Worm (Caenorhabditis elegans) whole organism, L1 larva: ENCODE measurements around the gene C04F5.9.

Experiments used
- C16A3.4 ChIP-seq: fragments of 150-350 bp; optimal IDR thresholded peaks from 2 replicates; lab custom pipeline; 2014; ENCODE audit warnings: missing biosample characterization, missing genetic modification characterization
- C34B4.2 ChIP-seq: sonication (generic microtip); optimal IDR thresholded peaks from 2 replicates; lab custom pipeline; 2017; ENCODE audit warnings: mild to moderate bottlenecking, missing genetic modification characterization, missing compliant biosample characterization
- alr-1 ChIP-seq: fragments of 200-800 bp; sonication (Bioruptor generic); optimal IDR thresholded peaks from 2 replicates; lab custom pipeline; 2018; ENCODE audit warnings: borderline replicate concordance, mild to moderate bottlenecking, missing genetic modification characterization, missing compliant biosample characterization
- ceh-63 ChIP-seq: fragments of 200-800 bp; sonication (Bioruptor generic); optimal IDR thresholded peaks from 2 replicates; lab custom pipeline; 2018; ENCODE audit warnings: mild to moderate bottlenecking, missing genetic modification characterization, missing compliant biosample characterization
- ceh-8 ChIP-seq: fragments of 200-800 bp; sonication (Bioruptor generic); optimal IDR thresholded peaks from 2 replicates; lab custom pipeline; 2018; ENCODE audit warnings: mild to moderate bottlenecking, missing genetic modification characterization, moderate library complexity, missing compliant biosample characterization
- ceh-82 ChIP-seq, 3 experiments: fragments of 150-350 bp in 1 of 3; sonication (generic microtip) in 2 of 3; optimal IDR thresholded peaks; 2 replicates each; lab custom pipeline; 2014 to 2017; ENCODE audit warnings: missing biosample characterization in 3 of 3, missing genetic modification characterization in 3 of 3
- efl-1 ChIP-seq, 4 experiments: fragments of 150-350 bp; optimal IDR thresholded peaks in 3 of 4; peaks in 1 of 4; 1 replicate in 1 of 4; 2 replicates in 3 of 4; lab custom pipeline; 2014; ENCODE audit warnings: missing biosample characterization in 2 of 4, missing genetic modification characterization in 2 of 4, missing genetic modification reagents in 2 of 4
- ets-5 ChIP-seq: fragments of 200-800 bp; sonication (Bioruptor generic); IDR thresholded peaks from 2 replicates; pipeline ENCODE4 v1.3.6; 2022; ENCODE audit warnings: missing genetic modification characterization, missing compliant biosample characterization
- grh-1 ChIP-seq: fragments of 200-800 bp; sonication (Bioruptor generic); IDR thresholded peaks from 2 replicates; pipeline ENCODE4 v1.3.6; 2022; ENCODE audit warnings: missing genetic modification reagents, missing genetic modification characterization, missing compliant biosample characterization
- hlh-17 ChIP-seq: fragments of 200-800 bp; sonication (Bioruptor generic); optimal IDR thresholded peaks from 2 replicates; lab custom pipeline; 2018; ENCODE audit warnings: missing genetic modification characterization, mild to moderate bottlenecking, missing compliant biosample characterization, moderate library complexity, borderline replicate concordance
- hpl-2 ChIP-seq: fragments of 150-350 bp; optimal IDR thresholded peaks from 2 replicates; lab custom pipeline; 2014; ENCODE audit warnings: missing biosample characterization, missing genetic modification reagents, missing genetic modification characterization
- lsy-2 ChIP-seq, 2 experiments: fragments of 150-350 bp; optimal IDR thresholded peaks; 2 replicates each; lab custom pipeline; 2014; ENCODE audit warnings: missing biosample characterization in 2 of 2, missing genetic modification characterization in 2 of 2
- mdl-1 ChIP-seq, 2 experiments: fragments of 150-350 bp; optimal IDR thresholded peaks; 2 replicates each; lab custom pipeline; 2014 to 2017; ENCODE audit warnings: missing biosample characterization in 2 of 2, missing genetic modification characterization in 2 of 2, inconsistent platforms in 1 of 2
- mep-1 ChIP-seq: fragments of 150-350 bp; optimal IDR thresholded peaks from 2 replicates; lab custom pipeline; 2014; ENCODE audit warnings: missing biosample characterization, missing genetic modification characterization
- nhr-19 ChIP-seq: fragments of 200-800 bp; sonication (Bioruptor generic); conservative IDR thresholded peaks from 2 replicates; pipeline ENCODE4 v1.3.6; 2022; ENCODE audit warnings: missing genetic modification characterization, missing compliant biosample characterization
- nhr-237 ChIP-seq: fragments of 150-350 bp; optimal IDR thresholded peaks from 2 replicates; lab custom pipeline; 2014; ENCODE audit warnings: missing biosample characterization, missing genetic modification characterization
- nhr-47 ChIP-seq: sonication (generic microtip); optimal IDR thresholded peaks from 2 replicates; lab custom pipeline; 2016; ENCODE audit warnings: mild to moderate bottlenecking, missing genetic modification characterization, moderate library complexity, missing compliant biosample characterization
- nhr-71 ChIP-seq: sonication (generic microtip); optimal IDR thresholded peaks from 2 replicates; lab custom pipeline; 2016; ENCODE audit warnings: mild to moderate bottlenecking, missing genetic modification characterization, moderate library complexity, missing compliant biosample characterization
- nhr-76 ChIP-seq: sonication (generic microtip); optimal IDR thresholded peaks from 2 replicates; lab custom pipeline; 2017; ENCODE audit warnings: missing biosample characterization, missing genetic modification characterization
- nhr-90 ChIP-seq: sonication (generic microtip); optimal IDR thresholded peaks from 2 replicates; lab custom pipeline; 2016; ENCODE audit warnings: mild to moderate bottlenecking, missing genetic modification characterization, missing compliant biosample characterization; ENCODE audit not compliant: poor library complexity
- pqm-1 ChIP-seq: sonication (generic microtip); optimal IDR thresholded peaks from 3 replicates; lab custom pipeline; 2017; ENCODE audit warnings: missing biosample characterization, missing genetic modification characterization
- snu-23 ChIP-seq: sonication (generic microtip); optimal IDR thresholded peaks from 2 replicates; lab custom pipeline; 2016; ENCODE audit warnings: missing genetic modification characterization, missing compliant biosample characterization
- sptf-1 ChIP-seq: fragments of 150-350 bp; optimal IDR thresholded peaks from 2 replicates; lab custom pipeline; 2014; ENCODE audit warnings: missing biosample characterization, missing genetic modification characterization
- unc-130 ChIP-seq: fragments of 150-350 bp; optimal IDR thresholded peaks from 2 replicates; lab custom pipeline; 2017; ENCODE audit warnings: missing biosample characterization, missing genetic modification characterization, inconsistent platforms
- unc-30 ChIP-seq: sonication (generic microtip); optimal IDR thresholded peaks from 2 replicates; lab custom pipeline; 2017; ENCODE audit warnings: missing biosample characterization, missing genetic modification characterization
- unc-62 ChIP-seq: fragments of 150-350 bp; optimal IDR thresholded peaks from 2 replicates; lab custom pipeline; 2014; ENCODE audit warnings: missing biosample characterization, missing genetic modification reagents, missing genetic modification characterization
- unc-98 ChIP-seq: fragments of 200-800 bp; sonication (Bioruptor generic); IDR thresholded peaks from 2 replicates; pipeline ENCODE4 v1.3.6; 2022; ENCODE audit warnings: missing genetic modification characterization, missing compliant biosample characterization
- vab-15 ChIP-seq: sonication (generic microtip); optimal IDR thresholded peaks from 2 replicates; lab custom pipeline; 2017; ENCODE audit warnings: missing genotype, mild to moderate bottlenecking, missing genetic modification characterization, missing compliant biosample characterization
- ztf-4 ChIP-seq: fragments of 150-350 bp; optimal IDR thresholded peaks from 2 replicates; lab custom pipeline; 2014; ENCODE audit warnings: missing biosample characterization, missing genetic modification characterization

C04F5.9 gene

ce11 chrV:5119109-5119508 lies at the start of gene C04F5.9:
Gene C04F5.9 (minus strand): TSS chrV:5119209.
- TF ChIP-seq vab-15 (tag; lab: Kevin White, UChicago) (no peak), alr-1 (tag; lab: Kevin White, UChicago) (no peak), lsy-2 (tag; optimal IDR thresholded peaks at IDR 0.05; lab: Kevin White, UChicago) (peak in 1 of 2 experiments; percentile 8), hlh-17 (GFP tag; lab: Kevin White, UChicago) (no peak), ceh-8 (GFP tag; lab: Kevin White, UChicago) (no peak), efl-1 (optimal IDR thresholded peaks at IDR 0.05; lab: Kevin White, UChicago) (peak in 1 of 2 experiments; percentile 9), efl-1 (GFP tag; optimal IDR thresholded peaks at IDR 0.05 in 1 of 2; lab: Kevin White, UChicago) (no peak)
- TF ChIP-seq, all 84 proteins: peak for 2

ce11 chrV:5165426-5165825 lies 46.4 kb upstream of the C04F5.9 start, which contains the start of gene srw-140:
Gene srw-140 (plus strand): TSS chrV:5165726.
- TF ChIP-seq nhr-47 (no peak), efl-1 (optimal IDR thresholded peaks at IDR 0.05; lab: Kevin White, UChicago) (no peak), efl-1 (GFP tag; optimal IDR thresholded peaks at IDR 0.05 in 1 of 2; lab: Kevin White, UChicago) (peak in 1 of 2 experiments; percentile 70)

DNA sequence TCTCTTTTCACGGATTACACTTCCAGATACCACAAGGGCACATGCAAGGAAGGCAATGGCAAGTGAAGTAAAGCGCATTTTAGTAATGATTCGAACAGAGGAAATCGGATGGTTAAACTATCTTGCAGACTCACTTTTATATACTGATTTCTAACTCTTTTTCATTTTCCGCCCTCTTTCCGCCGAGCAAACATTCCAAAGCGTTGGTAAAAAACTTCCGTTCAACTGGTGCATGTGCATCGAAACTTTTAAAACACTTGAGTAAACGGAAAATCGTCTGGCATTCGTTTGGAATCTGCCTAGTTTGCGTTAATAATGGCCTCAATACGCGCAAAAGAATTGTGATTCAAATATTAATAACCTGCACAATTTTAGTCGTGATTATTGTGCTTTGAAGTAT lies 45.7 kb upstream of the C04F5.9 start, which contains the start of gene abu-7:
Gene abu-7, minus strand, starts transcription at position 101 of the 400 bp plus-strand sequence.
- no peak for TF ChIP-seq unc-130 (tag; lab: Kevin White, UChicago)
- TF ChIP-seq ets-5 (GFP tag; lab: Robert Waterston, UW) = no peak
- no peak for TF ChIP-seq mdl-1 (tag; optimal IDR thresholded peaks at IDR 0.05; lab: Kevin White, UChicago)
- no peak for TF ChIP-seq sptf-1 (tag; lab: Kevin White, UChicago)
- TF ChIP-seq unc-98 (GFP tag; lab: Robert Waterston, UW) = no peak

DNA sequence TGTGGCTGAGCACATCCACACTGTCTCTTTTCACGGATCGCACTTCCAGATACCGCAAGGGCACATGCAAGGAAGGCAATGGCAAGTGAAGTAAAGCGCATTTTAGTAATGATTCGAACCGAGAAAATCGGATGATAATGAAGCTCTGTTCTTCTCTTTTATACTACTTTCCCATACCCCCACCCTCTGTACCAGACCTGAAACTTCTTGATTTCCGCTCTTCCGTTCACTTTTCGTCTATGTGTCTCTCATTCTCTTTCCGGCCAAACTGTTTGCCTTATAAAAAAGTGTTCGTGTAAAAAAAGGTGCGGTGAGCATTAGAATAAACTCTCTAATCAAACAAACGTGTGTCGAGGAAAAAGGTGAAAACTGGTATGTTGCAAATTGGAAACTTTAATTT lies 42.8 kb upstream of the C04F5.9 start, which contains the start of gene abu-6:
Gene abu-6, minus strand, starts transcription at position 101 of the 400 bp plus-strand sequence.
- TF ChIP-seq ceh-82 (tag; optimal IDR thresholded peaks at IDR 0.05; lab: Kevin White, UChicago) (no peak), pqm-1 (no peak), snu-23 (GFP tag; lab: Kevin White, UChicago) (no peak), nhr-19 (GFP tag; lab: Robert Waterston, UW) (no peak), unc-30 (tag; lab: Kevin White, UChicago) (no peak), ztf-4 (tag; lab: Kevin White, UChicago) (no peak), alr-1 (tag; lab: Kevin White, UChicago) (no peak), ceh-63 (no peak), mep-1 (no peak), C34B4.2 (no peak)
- TF ChIP-seq, all 84 proteins: peak for 0

DNA sequence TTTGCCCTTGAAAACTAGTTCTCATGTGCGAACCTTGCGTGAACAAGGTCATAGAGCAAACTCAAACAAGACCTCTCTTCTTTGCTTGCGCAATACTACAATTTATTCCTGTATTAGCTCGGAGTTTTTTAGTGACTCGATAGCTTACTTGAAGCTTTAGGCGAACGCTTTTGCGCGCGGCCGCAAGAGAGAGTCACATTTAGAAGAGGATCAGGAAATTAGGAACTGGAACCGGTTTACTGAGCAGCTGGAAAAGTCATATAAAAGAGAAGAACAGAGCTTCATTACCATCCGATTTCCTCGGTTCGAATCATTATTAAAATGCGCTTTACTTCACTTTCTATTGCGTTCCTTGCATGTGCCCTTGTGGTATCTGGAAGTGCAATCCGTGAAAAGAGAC lies 39.3 kb upstream of the C04F5.9 start, which contains the start of gene abu-15:
Gene abu-15, plus strand, starts transcription at position 301 of the 400 bp plus-strand sequence.
- no peak for TF ChIP-seq vab-15 (tag; lab: Kevin White, UChicago)
- no peak for TF ChIP-seq grh-1 (GFP tag; lab: Robert Waterston, UW)
- no peak for TF ChIP-seq nhr-71 (tag; lab: Kevin White, UChicago)
- TF ChIP-seq C16A3.4 (tag; lab: Kevin White, UChicago) = no peak
- no peak for TF ChIP-seq nhr-90 (tag; lab: Kevin White, UChicago)
- no peak for TF ChIP-seq nhr-237
- no peak for TF ChIP-seq nhr-76
- TF ChIP-seq unc-130 (tag; lab: Kevin White, UChicago) = no peak

DNA sequence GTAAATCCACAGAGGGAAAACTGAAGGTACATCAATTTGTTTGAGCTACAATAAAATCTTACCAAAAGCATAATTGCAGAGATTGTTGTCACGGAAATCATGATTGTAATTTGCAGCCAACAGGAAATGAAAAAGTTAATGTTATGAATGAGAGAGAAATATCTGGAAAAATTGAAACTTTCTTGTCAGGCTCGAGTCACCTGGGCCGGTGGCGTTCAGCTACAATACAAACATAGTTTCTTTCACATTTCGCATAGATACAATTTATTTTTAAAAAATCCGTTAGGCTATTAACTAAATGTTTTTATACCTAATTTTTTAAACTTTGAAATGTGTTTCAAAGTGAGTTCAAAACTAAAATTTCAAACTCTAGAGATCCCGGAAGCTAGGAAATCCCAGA lies 38.7 kb upstream of the C04F5.9 start, which contains the start of gene srx-39:
Gene srx-39, minus strand, starts transcription at position 101 of the 400 bp plus-strand sequence.
- no peak for TF ChIP-seq ceh-8 (GFP tag; lab: Kevin White, UChicago)
- TF ChIP-seq hpl-2 (GFP tag; lab: Kevin White, UChicago) = no peak
- TF ChIP-seq efl-1 (optimal IDR thresholded peaks at IDR 0.05; lab: Kevin White, UChicago) = no peak
- peak in 1 of 2 experiments; percentile 12 for TF ChIP-seq efl-1 (GFP tag; optimal IDR thresholded peaks at IDR 0.05 in 1 of 2; lab: Kevin White, UChicago)
- TF ChIP-seq unc-62 (GFP tag; lab: Kevin White, UChicago) = no peak
